Fruit fly (Drosophila melanogaster): ENCODE measurements around the gene CG45207.

dm6 chr3R:15762815-15763214 lies 12.3 kb downstream of the CG45207 start, which contains the start of gene CG12784:
- TF ChIP-seq CG7101 (tag; optimal IDR thresholded peaks at IDR 0.05) (no peak), CG5204 (GFP tag; optimal IDR thresholded peaks at IDR 0.05) (no peak), Clk (GFP tag; optimal IDR thresholded peaks at IDR 0.05) (no peak), CG11617 (GFP tag; optimal IDR thresholded peaks at IDR 0.05) (no peak), Crg-1 (GFP tag; optimal IDR thresholded peaks at IDR 0.05) (no peak), cnc (optimal IDR thresholded peaks at IDR 0.05) (no peak), toe (GFP tag; optimal IDR thresholded peaks at IDR 0.05) (no peak), CG14711 (tag; optimal IDR thresholded peaks at IDR 0.05) (no peak), CG12768 (GFP tag; optimal IDR thresholded peaks at IDR 0.05) (no peak)
